Fruit fly (Drosophila melanogaster) whole organism, embryonic: ENCODE results near the gene Spn100A.

ENCODE experiments used
- CG10209 ChIP-seq: fragments of 200-800 bp; sonication (Bioruptor generic); optimal IDR thresholded peaks from 3 replicates; lab custom pipeline; 2017; ENCODE audit warnings: missing biosample characterization, mild to moderate bottlenecking, missing genetic modification characterization, missing genetic modification reagents
- CG11247 ChIP-seq: fragments of 200-800 bp; sonication (Bioruptor generic); IDR thresholded peaks from 2 replicates; pipeline ENCODE4 v1.3.6; 2022; ENCODE audit warnings: missing biosample characterization, missing genetic modification characterization
- CG11398 ChIP-seq: fragments of 200-800 bp; sonication (Bioruptor generic); optimal IDR thresholded peaks from 2 replicates; lab custom pipeline; 2016; ENCODE audit warnings: missing biosample characterization, missing genetic modification characterization
- CG11560 ChIP-seq: fragments of 200-800 bp; sonication (Bioruptor generic); IDR thresholded peaks from 3 replicates; pipeline ENCODE4 v1.3.6; 2022; ENCODE audit warnings: missing biosample characterization, missing genetic modification characterization
- CG12769 ChIP-seq: fragments of 200-800 bp; sonication (Bioruptor generic); optimal IDR thresholded peaks from 2 replicates; lab custom pipeline; 2019; ENCODE audit warnings: missing biosample characterization, mild to moderate bottlenecking, missing genetic modification characterization, moderate library complexity
- CG14050 ChIP-seq: fragments of 200-800 bp; sonication (Bioruptor generic); IDR thresholded peaks from 3 replicates; pipeline ENCODE4 v1.3.6; 2022; ENCODE audit warnings: missing biosample characterization, missing genetic modification characterization
- CG14441 ChIP-seq: fragments of 200-800 bp; sonication (Bioruptor generic); IDR thresholded peaks from 2 replicates; pipeline ENCODE4 v1.3.6; 2022; ENCODE audit warnings: missing biosample characterization, missing genetic modification characterization
- CG15514 ChIP-seq: fragments of 200-800 bp; sonication (Bioruptor generic); optimal IDR thresholded peaks from 3 replicates; lab custom pipeline; 2017; ENCODE audit warnings: missing biosample characterization, missing genetic modification characterization, mild to moderate bottlenecking, moderate library complexity, missing genetic modification reagents
- CG1647 ChIP-seq: fragments of 200-800 bp; sonication (Bioruptor generic); optimal IDR thresholded peaks from 3 replicates; lab custom pipeline; 2016; ENCODE audit warnings: missing biosample characterization, missing genetic modification characterization
- CG17186 ChIP-seq: fragments of 200-800 bp; sonication (Bioruptor generic); optimal IDR thresholded peaks from 3 replicates; lab custom pipeline; 2017; ENCODE audit warnings: missing biosample characterization, missing genetic modification reagents, missing genetic modification characterization
- CG17361 ChIP-seq: fragments of 200-800 bp; sonication (Bioruptor generic); IDR thresholded peaks from 3 replicates; pipeline ENCODE4 v1.3.6; 2022; ENCODE audit warnings: missing biosample characterization, missing genetic modification characterization
- CG17802 ChIP-seq: fragments of 200-800 bp; sonication (Bioruptor generic); optimal IDR thresholded peaks from 2 replicates; lab custom pipeline; 2018; ENCODE audit warnings: missing biosample characterization, mild to moderate bottlenecking, missing genetic modification characterization, moderate library complexity
- CG1832 ChIP-seq: fragments of 200-800 bp; sonication (Bioruptor generic); optimal IDR thresholded peaks from 2 replicates; lab custom pipeline; 2017; ENCODE audit warnings: missing biosample characterization, mild to moderate bottlenecking, missing genetic modification characterization, inconsistent platforms
- CG18476 ChIP-seq: fragments of 200-800 bp; sonication (Bioruptor generic); optimal IDR thresholded peaks from 2 replicates; lab custom pipeline; 2016; ENCODE audit warnings: missing biosample characterization, mild to moderate bottlenecking, missing genetic modification characterization
- CG2712 ChIP-seq: fragments of 200-800 bp; optimal IDR thresholded peaks from 3 replicates; lab custom pipeline; 2019; ENCODE audit warnings: missing biosample characterization, mild to moderate bottlenecking, missing genetic modification characterization, moderate library complexity
- CG30403 ChIP-seq: fragments of 200-800 bp; sonication (Bioruptor generic); optimal IDR thresholded peaks from 3 replicates; lab custom pipeline; 2016; ENCODE audit warnings: missing biosample characterization, missing genetic modification characterization
- CG3838 ChIP-seq: fragments of 200-800 bp; sonication (Bioruptor generic); optimal IDR thresholded peaks from 3 replicates; lab custom pipeline; 2016; ENCODE audit warnings: missing biosample characterization, missing genetic modification characterization
- CG3847 ChIP-seq: fragments of 200-800 bp; sonication (Bioruptor generic); IDR thresholded peaks from 2 replicates; pipeline ENCODE4 v1.3.6; 2022; ENCODE audit warnings: missing biosample characterization, missing genetic modification characterization
- CG4617 ChIP-seq: fragments of 200-800 bp; sonication (Bioruptor generic); optimal IDR thresholded peaks from 3 replicates; lab custom pipeline; 2016; ENCODE audit warnings: missing biosample characterization, missing genetic modification characterization, borderline replicate concordance
- CG6683 ChIP-seq: fragments of 200-800 bp; sonication (Bioruptor generic); optimal IDR thresholded peaks from 2 replicates; lab custom pipeline; 2017; ENCODE audit warnings: missing biosample characterization, mild to moderate bottlenecking, missing genetic modification characterization, missing genetic modification reagents
- CG7556 ChIP-seq: fragments of 200-800 bp; sonication (Bioruptor generic); optimal IDR thresholded peaks from 2 replicates; lab custom pipeline; 2017; ENCODE audit warnings: missing biosample characterization, mild to moderate bottlenecking, missing genetic modification characterization
- CG7786 ChIP-seq: fragments of 200-800 bp; sonication (Bioruptor generic); optimal IDR thresholded peaks from 2 replicates; lab custom pipeline; 2016; ENCODE audit warnings: missing biosample characterization, missing genetic modification characterization
- CG7963 ChIP-seq: fragments of 200-800 bp; sonication (Bioruptor generic); IDR thresholded peaks from 3 replicates; pipeline ENCODE4 v1.3.6; 2022; ENCODE audit warnings: missing biosample characterization, missing genetic modification characterization; ENCODE audit not compliant: partially characterized antibody
- Chrac-16 ChIP-seq: fragments of 200-800 bp; sonication (Bioruptor generic); optimal IDR thresholded peaks from 3 replicates; lab custom pipeline; 2016; ENCODE audit warnings: missing biosample characterization, missing genetic modification characterization
- Optix ChIP-seq: fragments of 200-800 bp; sonication (Bioruptor generic); IDR thresholded peaks from 3 replicates; pipeline ENCODE4 v1.3.6; 2022; ENCODE audit warnings: missing biosample characterization, missing genetic modification characterization
- Pdp1 ChIP-seq, 2 experiments: fragments of 200-800 bp; sonication (Bioruptor generic); optimal IDR thresholded peaks; 3 replicates each; lab custom pipeline; 2016; ENCODE audit warnings: missing biosample characterization in 2 of 2, missing genetic modification characterization in 2 of 2, mild to moderate bottlenecking in 1 of 2, moderate library complexity in 1 of 2
- Rfx ChIP-seq: fragments of 200-800 bp; sonication (Bioruptor generic); IDR thresholded peaks from 2 replicates; pipeline ENCODE4 v1.3.6; 2022; ENCODE audit warnings: missing biosample characterization, missing genetic modification characterization
- Sox102F ChIP-seq: fragments of 200-800 bp; sonication (Bioruptor generic); optimal IDR thresholded peaks from 2 replicates; lab custom pipeline; 2018; ENCODE audit warnings: missing biosample characterization, mild to moderate bottlenecking, missing genetic modification characterization, moderate library complexity
- Vsx1 ChIP-seq: fragments of 200-800 bp; sonication (Bioruptor generic); optimal IDR thresholded peaks from 2 replicates; lab custom pipeline; 2017; ENCODE audit warnings: missing biosample characterization, mild to moderate bottlenecking, missing genetic modification characterization, missing genetic modification reagents
- al ChIP-seq: fragments of 200-800 bp; sonication (Bioruptor generic); IDR thresholded peaks from 2 replicates; pipeline ENCODE4 v1.3.6; 2022; ENCODE audit warnings: missing biosample characterization, missing genetic modification characterization
- ara ChIP-seq: fragments of 200-800 bp; sonication (Bioruptor generic); IDR thresholded peaks from 2 replicates; pipeline ENCODE4 v1.3.6; 2022; ENCODE audit warnings: missing biosample characterization, missing genetic modification characterization
- az2 ChIP-seq: fragments of 200-800 bp; sonication (Bioruptor generic); optimal IDR thresholded peaks from 3 replicates; lab custom pipeline; 2016; ENCODE audit warnings: missing biosample characterization, missing genetic modification characterization
- caup ChIP-seq: fragments of 200-800 bp; sonication (Bioruptor generic); optimal IDR thresholded peaks from 3 replicates; lab custom pipeline; 2017; ENCODE audit warnings: missing biosample characterization, mild to moderate bottlenecking, missing genetic modification characterization, moderate library complexity; ENCODE audit not compliant: severe bottlenecking
- da ChIP-seq: fragments of 200-800 bp; sonication (Bioruptor generic); optimal IDR thresholded peaks from 2 replicates; lab custom pipeline; 2016; ENCODE audit warnings: missing biosample characterization, missing genetic modification characterization
- danr ChIP-seq: fragments of 200-800 bp; sonication (Bioruptor generic); IDR thresholded peaks from 2 replicates; pipeline ENCODE4 v1.3.6; 2022; ENCODE audit warnings: missing biosample characterization, missing genetic modification characterization
- dmrt11E ChIP-seq: fragments of 200-800 bp; sonication (Bioruptor generic); optimal IDR thresholded peaks from 3 replicates; lab custom pipeline; 2018; ENCODE audit warnings: missing biosample characterization, mild to moderate bottlenecking, missing genetic modification characterization, moderate library complexity
- grau ChIP-seq: fragments of 200-800 bp; optimal IDR thresholded peaks from 3 replicates; lab custom pipeline; 2019; ENCODE audit warnings: missing biosample characterization, mild to moderate bottlenecking, missing genetic modification characterization, moderate library complexity
- ind ChIP-seq: fragments of 200-800 bp; sonication (Bioruptor generic); optimal IDR thresholded peaks from 3 replicates; lab custom pipeline; 2016; ENCODE audit warnings: missing biosample characterization, missing genetic modification characterization
- inv ChIP-seq: fragments of 200-800 bp; sonication (Bioruptor generic); IDR thresholded peaks from 2 replicates; pipeline ENCODE4 v1.3.6; 2022; ENCODE audit warnings: missing biosample characterization, missing genetic modification characterization; ENCODE audit not compliant: partially characterized antibody
- lilli ChIP-seq: fragments of 200-800 bp; sonication (Bioruptor generic); optimal IDR thresholded peaks from 3 replicates; lab custom pipeline; 2016; ENCODE audit warnings: missing biosample characterization, missing genetic modification characterization
- mld ChIP-seq: fragments of 200-800 bp; sonication (Bioruptor generic); IDR thresholded peaks from 3 replicates; pipeline ENCODE4 v1.3.6; 2022; ENCODE audit warnings: missing biosample characterization, missing genetic modification characterization; ENCODE audit not compliant: partially characterized antibody
- nom ChIP-seq: fragments of 200-800 bp; sonication (Bioruptor generic); optimal IDR thresholded peaks from 2 replicates; lab custom pipeline; 2017; ENCODE audit warnings: missing biosample characterization, missing genetic modification characterization, mild to moderate bottlenecking, moderate library complexity, missing genetic modification reagents
- org-1 ChIP-seq: fragments of 200-800 bp; sonication (Bioruptor generic); optimal IDR thresholded peaks from 2 replicates; lab custom pipeline; 2017; ENCODE audit warnings: missing biosample characterization, missing genetic modification characterization
- pum ChIP-seq: fragments of 200-800 bp; sonication (Bioruptor generic); optimal IDR thresholded peaks from 2 replicates; lab custom pipeline; 2016; ENCODE audit warnings: missing biosample characterization, missing genetic modification characterization
- repo ChIP-seq: fragments of 200-800 bp; sonication (Bioruptor generic); optimal IDR thresholded peaks from 2 replicates; lab custom pipeline; 2016; ENCODE audit warnings: missing biosample characterization, missing genetic modification characterization
- sd ChIP-seq: fragments of 200-800 bp; sonication (Bioruptor generic); optimal IDR thresholded peaks from 3 replicates; lab custom pipeline; 2018; ENCODE audit warnings: missing biosample characterization, mild to moderate bottlenecking, missing genetic modification characterization, moderate library complexity
- sens-2 ChIP-seq: fragments of 200-800 bp; sonication (Bioruptor generic); IDR thresholded peaks from 2 replicates; pipeline ENCODE4 v1.3.6; 2022; ENCODE audit warnings: missing biosample characterization, missing genetic modification characterization
- seq ChIP-seq: fragments of 200-800 bp; sonication (Bioruptor generic); IDR thresholded peaks from 2 replicates; pipeline ENCODE4 v1.3.6; 2022; ENCODE audit warnings: missing biosample characterization, missing genetic modification characterization
- ttk ChIP-seq: fragments of 200-800 bp; sonication (Bioruptor generic); IDR thresholded peaks from 2 replicates; pipeline ENCODE4 v2.1.2; 2022; ENCODE audit warnings: missing biosample characterization, missing genetic modification characterization
- unpg ChIP-seq: fragments of 200-800 bp; sonication (Bioruptor generic); optimal IDR thresholded peaks from 3 replicates; lab custom pipeline; 2018; ENCODE audit warnings: missing biosample characterization, mild to moderate bottlenecking, missing genetic modification characterization, moderate library complexity

The Spn100A gene

dm6 chr3R:30729013-30729412 lies 38.6 kb downstream of the Spn100A start:
- TF ChIP-seq CG11398 (GFP tag; lab: Kevin White, UChicago): no peak
- TF ChIP-seq seq (GFP tag; lab: Robert Waterston, UW): no peak
- TF ChIP-seq CG14441: peak; percentile 48; the same call in 1 of the 2 replicates
- no peak for TF ChIP-seq CG17186 (GFP tag; lab: Kevin White, UChicago)
- peak; percentile 9 for TF ChIP-seq grau (tag; lab: Kevin White, UChicago)
- no peak for TF ChIP-seq Chrac-16
- TF ChIP-seq ind (GFP tag; lab: Kevin White, UChicago): peak; percentile 8
- no peak for TF ChIP-seq CG7556 (GFP tag; lab: Kevin White, UChicago)
- no peak for TF ChIP-seq da
- TF ChIP-seq CG6683 (GFP tag; lab: Kevin White, UChicago): no peak
- 0 out of 2 replicates have a peak, but pooled peaks have one; percentile 11 for TF ChIP-seq CG11247
- no peak for TF ChIP-seq CG17802
- TF ChIP-seq nom (GFP tag; lab: Kevin White, UChicago): no peak
- peak; percentile 14 for TF ChIP-seq CG2712
- peak; percentile 3 for TF ChIP-seq CG15514
- TF ChIP-seq ttk (GFP tag; lab: Robert Waterston, UW): 0 out of 2 replicates have a peak, but pooled peaks have one; percentile 32
- TF ChIP-seq lilli: no peak
- no peak for TF ChIP-seq repo (GFP tag; lab: Kevin White, UChicago)
- TF ChIP-seq CG11560 (tag; lab: Robert Waterston, UW): no peak
- no peak for TF ChIP-seq CG18476
- 0 out of 3 replicates have a peak, but pooled peaks have one; percentile 32 for TF ChIP-seq CG17361
- TF ChIP-seq Vsx1 (GFP tag; lab: Kevin White, UChicago): no peak
- peak; percentile 34 for TF ChIP-seq unpg (GFP tag; lab: Kevin White, UChicago)
- TF ChIP-seq mld (GFP tag; lab: Robert Waterston, UW): no peak
- no peak for TF ChIP-seq sd (tag; lab: Kevin White, UChicago)
- TF ChIP-seq CG1647 (GFP tag; lab: Kevin White, UChicago): no peak
- no peak for TF ChIP-seq CG7963 (GFP tag; lab: Robert Waterston, UW)
- no peak for TF ChIP-seq org-1
- no peak for TF ChIP-seq CG4617
- no peak for TF ChIP-seq danr (GFP tag; lab: Robert Waterston, UW)
- TF ChIP-seq CG30403 (GFP tag; lab: Kevin White, UChicago): peak; percentile 32
- peak; percentile 29 for TF ChIP-seq Sox102F
- no peak for TF ChIP-seq Rfx (GFP tag; lab: Robert Waterston, UW)
- TF ChIP-seq al (GFP tag; lab: Robert Waterston, UW): no peak
- peak; percentile 5 for TF ChIP-seq dmrt11E (tag; lab: Kevin White, UChicago)
- TF ChIP-seq inv: no peak
- TF ChIP-seq pum (GFP tag; lab: Kevin White, UChicago): peak; percentile 13
- no peak for TF ChIP-seq CG7786 (GFP tag; lab: Kevin White, UChicago)
- TF ChIP-seq CG10209 (GFP tag; lab: Kevin White, UChicago): no peak
- TF ChIP-seq caup (GFP tag; lab: Kevin White, UChicago): no peak
- peak; percentile 36; the same call in 1 of the 3 replicates for TF ChIP-seq Optix (GFP tag; lab: Robert Waterston, UW)
- peak; percentile 10 for TF ChIP-seq az2 (GFP tag; lab: Kevin White, UChicago)
- no peak for TF ChIP-seq ara (GFP tag; lab: Robert Waterston, UW)
- TF ChIP-seq CG12769 (tag; lab: Kevin White, UChicago): peak; percentile 18
- TF ChIP-seq CG3838 (GFP tag; lab: Kevin White, UChicago): no peak
- no peak for TF ChIP-seq CG1832 (GFP tag; lab: Kevin White, UChicago)
- peak in 1 of 2 experiments; percentile 24 for TF ChIP-seq Pdp1 (GFP tag; optimal IDR thresholded peaks at IDR 0.05; lab: Kevin White, UChicago)
- TF ChIP-seq CG14050 (GFP tag; lab: Robert Waterston, UW): no peak
- TF ChIP-seq CG3847: no peak
- no peak for TF ChIP-seq sens-2 (GFP tag; lab: Robert Waterston, UW)
